Worm (Caenorhabditis elegans) whole organism, young adult: Measurements from ENCODE around the gene cdc-73.

Source experiments
- B0336.3 ChIP-seq: fragments of 200-800 bp; sonication (Bioruptor generic); IDR thresholded peaks from 2 replicates; pipeline ENCODE4 v1.3.6; 2022; ENCODE audit warnings: missing genetic modification characterization, missing compliant biosample characterization
- C17E4.6 ChIP-seq: fragments of 200-800 bp; sonication (Bioruptor generic); IDR thresholded peaks from 2 replicates; pipeline ENCODE4 v1.3.6; 2022; ENCODE audit warnings: missing genetic modification reagents, missing genetic modification characterization, missing compliant biosample characterization
- F22D6.2 ChIP-seq: sonication (generic microtip); optimal IDR thresholded peaks from 2 replicates; lab custom pipeline; 2016; ENCODE audit warnings: mild to moderate bottlenecking, missing genetic modification characterization, missing compliant biosample characterization
- F33H1.4 ChIP-seq: fragments of 200-800 bp; sonication (Bioruptor generic); IDR thresholded peaks from 2 replicates; pipeline ENCODE4 v1.3.6; 2022; ENCODE audit warnings: missing genetic modification reagents, missing genetic modification characterization, missing compliant biosample characterization
- F49E8.2 ChIP-seq: sonication (generic microtip); optimal IDR thresholded peaks from 3 replicates; lab custom pipeline; 2017; ENCODE audit warnings: missing genetic modification characterization, mild to moderate bottlenecking, missing compliant biosample characterization, antibody characterized with exemption, moderate library complexity; ENCODE audit not compliant: insufficient read depth
- T26A5.8 ChIP-seq: sonication (generic microtip); optimal IDR thresholded peaks from 2 replicates; lab custom pipeline; 2016; ENCODE audit warnings: missing genetic modification characterization, missing compliant biosample characterization
- Y95B8A.8 ChIP-seq: fragments of 200-800 bp; sonication (Bioruptor generic); IDR thresholded peaks from 2 replicates; pipeline ENCODE4 v1.3.6; 2022; ENCODE audit warnings: missing genetic modification reagents, missing genetic modification characterization, missing compliant biosample characterization
- akir-1 ChIP-seq: fragments of 200-800 bp; sonication (Bioruptor generic); optimal IDR thresholded peaks from 2 replicates; lab custom pipeline; 2018; ENCODE audit warnings: mild to moderate bottlenecking, missing genetic modification characterization, moderate library complexity, missing compliant biosample characterization
- ama-1 ChIP-seq, 3 experiments: fragments of 150-350 bp in 1 of 3; sonication (generic microtip) in 2 of 3; optimal IDR thresholded peaks; 2 replicates each; lab custom pipeline; 2014 to 2018; ENCODE audit warnings: missing biosample characterization in 2 of 3, missing genetic modification characterization in 2 of 3, missing genetic modification reagents in 2 of 3
- aptf-3 ChIP-seq: fragments of 200-800 bp; sonication (Bioruptor generic); IDR thresholded peaks from 2 replicates; pipeline ENCODE4 v1.3.6; 2022; ENCODE audit warnings: missing genetic modification characterization, missing compliant biosample characterization
- athp-1 ChIP-seq: sonication (generic microtip); optimal IDR thresholded peaks from 2 replicates; lab custom pipeline; 2017; ENCODE audit warnings: mild to moderate bottlenecking, missing genetic modification characterization, missing compliant biosample characterization
- attf-6 ChIP-seq: fragments of 200-800 bp; sonication (Bioruptor generic); IDR thresholded peaks from 2 replicates; pipeline ENCODE4 v1.3.6; 2022; ENCODE audit warnings: missing genetic modification reagents, missing genetic modification characterization, missing compliant biosample characterization
- bed-1 ChIP-seq: fragments of 200-800 bp; sonication (Bioruptor generic); IDR thresholded peaks from 2 replicates; pipeline ENCODE4 v1.3.6; 2022; ENCODE audit warnings: missing genetic modification reagents, missing genetic modification characterization, missing compliant biosample characterization
- ccch-3 ChIP-seq: fragments of 200-800 bp; sonication (Bioruptor generic); optimal IDR thresholded peaks from 2 replicates; lab custom pipeline; 2018; ENCODE audit warnings: mild to moderate bottlenecking, missing genetic modification characterization, missing compliant biosample characterization
- cebp-1 ChIP-seq, 2 experiments: fragments of 200-800 bp in 1 of 2; sonication (Bioruptor generic) in 1 of 2; sonication (generic microtip) in 1 of 2; IDR thresholded peaks in 1 of 2; optimal IDR thresholded peaks in 1 of 2; 2 replicates each; pipeline versions ENCODE4 v1.3.6 to Lab custom; 2017 to 2022; ENCODE audit warnings: missing compliant biosample characterization in 2 of 2, missing genetic modification characterization in 2 of 2, mild to moderate bottlenecking in 1 of 2, missing genetic modification reagents in 1 of 2, moderate library complexity in 1 of 2
- ceh-100 ChIP-seq: fragments of 200-800 bp; sonication (Bioruptor generic); IDR thresholded peaks from 2 replicates; pipeline ENCODE4 v1.3.6; 2022; ENCODE audit warnings: missing genetic modification reagents, missing genetic modification characterization, missing compliant biosample characterization
- ceh-40 ChIP-seq: fragments of 200-800 bp; sonication (Bioruptor generic); IDR thresholded peaks from 2 replicates; pipeline ENCODE4 v1.3.6; 2022; ENCODE audit warnings: missing genetic modification characterization, missing compliant biosample characterization
- ceh-91 ChIP-seq: fragments of 200-800 bp; sonication (Bioruptor generic); IDR thresholded peaks from 2 replicates; pipeline ENCODE4 v1.3.6; 2022; ENCODE audit warnings: missing genetic modification reagents, missing genetic modification characterization, missing compliant biosample characterization
- die-1 ChIP-seq: sonication (generic microtip); optimal IDR thresholded peaks from 2 replicates; lab custom pipeline; 2016; ENCODE audit warnings: missing genotype, mild to moderate bottlenecking, missing genetic modification characterization, missing compliant biosample characterization
- egl-44 ChIP-seq: fragments of 200-800 bp; sonication (Bioruptor generic); IDR thresholded peaks from 2 replicates; pipeline ENCODE4 v1.3.6; 2022; ENCODE audit warnings: missing genetic modification reagents, missing genetic modification characterization, missing compliant biosample characterization
- ekl-4 ChIP-seq: fragments of 200-800 bp; sonication (Bioruptor generic); IDR thresholded peaks from 2 replicates; pipeline ENCODE4 v1.3.6; 2022; ENCODE audit warnings: missing genetic modification reagents, missing genetic modification characterization, missing compliant biosample characterization
- him-1 ChIP-seq: sonication (generic microtip); optimal IDR thresholded peaks from 2 replicates; lab custom pipeline; 2016; ENCODE audit warnings: missing genotype, missing genetic modification reagents, missing genetic modification characterization, missing compliant biosample characterization
- hmg-1.2 ChIP-seq: fragments of 200-800 bp; sonication (Bioruptor generic); IDR thresholded peaks from 2 replicates; pipeline ENCODE4 v1.3.6; 2022; ENCODE audit warnings: missing genetic modification reagents, missing genetic modification characterization, missing compliant biosample characterization
- hmg-20 ChIP-seq: fragments of 200-800 bp; sonication (Bioruptor generic); IDR thresholded peaks from 2 replicates; pipeline ENCODE4 v1.3.6; 2022; ENCODE audit warnings: missing genetic modification reagents, missing genetic modification characterization, missing compliant biosample characterization
- hrde-1 ChIP-seq: sonication (generic microtip); optimal IDR thresholded peaks from 2 replicates; lab custom pipeline; 2016; ENCODE audit warnings: missing genetic modification characterization, mild to moderate bottlenecking, missing compliant biosample characterization, moderate library complexity, missing genotype, missing genetic modification reagents, borderline replicate concordance
- lag-1 ChIP-seq: fragments of 200-800 bp; sonication (Bioruptor generic); IDR thresholded peaks from 2 replicates; pipeline ENCODE4 v1.3.6; 2022; ENCODE audit warnings: missing genetic modification reagents, missing genetic modification characterization, missing compliant biosample characterization
- let-607 ChIP-seq, 2 experiments: fragments of 200-800 bp in 1 of 2; sonication (Bioruptor generic) in 1 of 2; sonication (generic microtip) in 1 of 2; optimal IDR thresholded peaks; 2 replicates each; lab custom pipeline; 2016 to 2018; ENCODE audit warnings: mild to moderate bottlenecking in 2 of 2, missing compliant biosample characterization in 2 of 2, missing genetic modification characterization in 2 of 2, moderate library complexity in 2 of 2, missing genotype in 1 of 2
- lin-40 ChIP-seq: sonication (generic microtip); optimal IDR thresholded peaks from 2 replicates; lab custom pipeline; 2016; ENCODE audit warnings: missing genetic modification characterization, mild to moderate bottlenecking, missing compliant biosample characterization, missing genotype, missing genetic modification reagents
- lin-54 ChIP-seq: fragments of 200-800 bp; sonication (Bioruptor generic); optimal IDR thresholded peaks from 2 replicates; lab custom pipeline; 2018; ENCODE audit warnings: mild to moderate bottlenecking, missing genetic modification characterization, missing compliant biosample characterization
- lsy-27 ChIP-seq: sonication (generic microtip); optimal IDR thresholded peaks from 2 replicates; lab custom pipeline; 2017; ENCODE audit warnings: missing genetic modification characterization, mild to moderate bottlenecking, missing compliant biosample characterization, antibody characterized with exemption, missing genotype, borderline replicate concordance; ENCODE audit not compliant: insufficient read depth
- madf-3 ChIP-seq: fragments of 200-800 bp; sonication (Bioruptor generic); IDR thresholded peaks from 2 replicates; pipeline ENCODE4 v1.3.6; 2022; ENCODE audit warnings: missing genetic modification reagents, missing genetic modification characterization, missing compliant biosample characterization
- madf-6 ChIP-seq: fragments of 200-800 bp; sonication (Bioruptor generic); IDR thresholded peaks from 2 replicates; pipeline ENCODE4 v1.3.6; 2022; ENCODE audit warnings: missing genetic modification reagents, missing genetic modification characterization, missing compliant biosample characterization
- mcd-1 ChIP-seq: fragments of 200-800 bp; sonication (Bioruptor generic); IDR thresholded peaks from 2 replicates; pipeline ENCODE4 v1.3.6; 2022; ENCODE audit warnings: missing genetic modification reagents, missing genetic modification characterization, missing compliant biosample characterization
- mes-4 ChIP-seq: sonication (generic microtip); optimal IDR thresholded peaks from 2 replicates; lab custom pipeline; 2016; ENCODE audit warnings: missing genotype, missing genetic modification characterization, missing compliant biosample characterization
- mxl-1 ChIP-seq: sonication (generic microtip); optimal IDR thresholded peaks from 2 replicates; lab custom pipeline; 2016; ENCODE audit warnings: missing genetic modification characterization, missing compliant biosample characterization
- nfyb-1 ChIP-seq: fragments of 200-800 bp; sonication (Bioruptor generic); IDR thresholded peaks from 2 replicates; pipeline ENCODE4 v1.3.6; 2022; ENCODE audit warnings: missing genetic modification reagents, missing genetic modification characterization, missing compliant biosample characterization
- nhr-120 ChIP-seq: fragments of 200-800 bp; sonication (Bioruptor generic); IDR thresholded peaks from 2 replicates; pipeline ENCODE4 v1.3.6; 2022; ENCODE audit warnings: missing genetic modification characterization, missing compliant biosample characterization
- nhr-90 ChIP-seq: sonication (generic microtip); optimal IDR thresholded peaks from 2 replicates; lab custom pipeline; 2016; ENCODE audit warnings: missing genotype, mild to moderate bottlenecking, missing genetic modification characterization, missing compliant biosample characterization
- pbrm-1 ChIP-seq: fragments of 200-800 bp; sonication (Bioruptor generic); IDR thresholded peaks from 2 replicates; pipeline ENCODE4 v1.3.6; 2022; ENCODE audit warnings: missing genetic modification reagents, missing genetic modification characterization, missing compliant biosample characterization
- repo-1 ChIP-seq: sonication (generic microtip); optimal IDR thresholded peaks from 2 replicates; lab custom pipeline; 2017; ENCODE audit warnings: mild to moderate bottlenecking, missing genetic modification characterization, missing compliant biosample characterization
- tbp1 ChIP-seq: fragments of 200-800 bp; sonication (Bioruptor generic); optimal IDR thresholded peaks from 2 replicates; lab custom pipeline; 2018; ENCODE audit warnings: mild to moderate bottlenecking, missing genetic modification characterization, missing compliant biosample characterization
- unc-130 ChIP-seq: sonication (generic microtip); optimal IDR thresholded peaks from 2 replicates; lab custom pipeline; 2016; ENCODE audit warnings: missing genetic modification reagents, missing genetic modification characterization, missing compliant biosample characterization
- xnd-1 ChIP-seq: sonication (generic microtip); optimal IDR thresholded peaks from 2 replicates; lab custom pipeline; 2016; ENCODE audit warnings: missing genotype, missing genetic modification reagents, missing genetic modification characterization, missing compliant biosample characterization
- zfh-2 ChIP-seq: fragments of 200-800 bp; sonication (Bioruptor generic); conservative IDR thresholded peaks from 2 replicates; pipeline ENCODE4 v1.3.6; 2022; ENCODE audit warnings: missing genetic modification reagents, missing genetic modification characterization, missing compliant biosample characterization
- ztf-18 ChIP-seq: sonication (generic microtip); optimal IDR thresholded peaks from 2 replicates; lab custom pipeline; 2016; ENCODE audit warnings: missing genotype, mild to moderate bottlenecking, missing genetic modification characterization, missing compliant biosample characterization
- ztf-3 ChIP-seq: fragments of 200-800 bp; sonication (Bioruptor generic); optimal IDR thresholded peaks from 2 replicates; lab custom pipeline; 2018; ENCODE audit warnings: mild to moderate bottlenecking, missing genetic modification characterization, missing compliant biosample characterization
- ztf-6 ChIP-seq: fragments of 200-800 bp; sonication (Bioruptor generic); IDR thresholded peaks from 2 replicates; pipeline ENCODE4 v1.3.6; 2022; ENCODE audit warnings: missing genetic modification reagents, missing genetic modification characterization, missing compliant biosample characterization

The cdc-73 gene

DNA sequence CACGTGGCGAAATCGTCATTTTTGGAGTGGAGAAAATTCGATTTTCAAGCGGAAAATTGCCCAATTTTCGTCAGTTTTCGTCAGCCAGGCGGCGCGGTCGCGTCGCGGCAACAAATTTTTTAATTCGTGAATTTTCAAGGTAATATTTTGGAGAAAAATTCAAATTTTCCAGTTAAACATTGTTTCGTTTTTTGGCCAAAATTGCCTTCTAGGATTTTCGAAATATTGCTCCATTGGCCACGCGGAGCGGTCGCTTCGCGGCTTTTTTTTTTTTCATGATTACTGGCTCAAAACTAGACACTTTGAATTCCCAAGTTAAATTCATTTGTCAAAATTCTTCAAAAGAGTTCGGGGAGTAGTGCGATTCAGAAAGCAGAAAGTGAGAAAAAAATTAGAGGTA is 5.3 kb downstream of the cdc-73 start (continued):
- no peak for TF ChIP-seq lsy-27 (tag; lab: Kevin White, UChicago)
- TF ChIP-seq tbp1 (GFP tag; lab: Kevin White, UChicago): peak; percentile 33
- TF ChIP-seq Y95B8A.8 (GFP tag; lab: Robert Waterston, UW): peak; percentile 58; the same call in 1 of the 2 replicates
- peak; percentile 46; the same call in 1 of the 2 replicates for TF ChIP-seq nfyb-1 (GFP tag; lab: Robert Waterston, UW)
- peak; percentile 77; the same call in 1 of the 2 replicates for TF ChIP-seq madf-3
- peak; percentile 56 for TF ChIP-seq pbrm-1 (GFP tag; lab: Robert Waterston, UW)
- TF ChIP-seq aptf-3 (GFP tag; lab: Robert Waterston, UW): no peak
- TF ChIP-seq mcd-1 (GFP tag; lab: Robert Waterston, UW): peak; percentile 27; the same call in 1 of the 2 replicates
- no peak for TF ChIP-seq mes-4
- TF ChIP-seq hmg-1.2 (GFP tag; lab: Robert Waterston, UW): peak; percentile 38
- peak; percentile 43 for TF ChIP-seq unc-130 (GFP tag; lab: Kevin White, UChicago)
- 0 out of 2 replicates have a peak, but pooled peaks have one; percentile 4 for TF ChIP-seq hmg-20
- no peak for TF ChIP-seq ztf-3 (GFP tag; lab: Kevin White, UChicago)
- peak; percentile 57 for TF ChIP-seq him-1 (tag; lab: Kevin White, UChicago)
- no peak for TF ChIP-seq ztf-6
- TF ChIP-seq xnd-1 (tag; lab: Kevin White, UChicago): peak; percentile 35
- TF ChIP-seq madf-6 (GFP tag; lab: Robert Waterston, UW): peak; percentile 76
- 0 out of 2 replicates have a peak, but pooled peaks have one; percentile 41 for TF ChIP-seq ceh-100 (GFP tag; lab: Robert Waterston, UW)
- TF ChIP-seq cebp-1 (GFP tag; IDR thresholded peaks at IDR 0.05; lab: Robert Waterston, UW): no peak
- TF ChIP-seq cebp-1 (tag; optimal IDR thresholded peaks at IDR 0.05; lab: Kevin White, UChicago): peak; percentile 48
- TF ChIP-seq ama-1 (optimal IDR thresholded peaks at IDR 0.05; lab: Kevin White, UChicago): no peak
- peak in 1 of 2 experiments; percentile 86 for TF ChIP-seq ama-1 (GFP tag; optimal IDR thresholded peaks at IDR 0.05; lab: Kevin White, UChicago)
- no peak for TF ChIP-seq lag-1 (GFP tag; lab: Robert Waterston, UW)
- TF ChIP-seq die-1 (tag; lab: Kevin White, UChicago): peak; percentile 33
- no peak for TF ChIP-seq ceh-91
- no peak for TF ChIP-seq akir-1
- peak; percentile 43 for TF ChIP-seq F49E8.2 (tag; lab: Kevin White, UChicago)
- TF ChIP-seq hrde-1: peak; percentile 87
- peak; percentile 21; the same call in 1 of the 2 replicates for TF ChIP-seq F33H1.4 (GFP tag; lab: Robert Waterston, UW)
- TF ChIP-seq attf-6 (GFP tag; lab: Robert Waterston, UW): peak; percentile 74
- peak; percentile 6 for TF ChIP-seq mxl-1
- TF ChIP-seq nhr-90 (tag; lab: Kevin White, UChicago): peak; percentile 30
- peak; percentile 55 for TF ChIP-seq lin-54
- peak; percentile 68; the same call in 1 of the 2 replicates for TF ChIP-seq C17E4.6 (GFP tag; lab: Robert Waterston, UW)
- peak; percentile 69 for TF ChIP-seq ekl-4 (GFP tag; lab: Robert Waterston, UW)
- peak; percentile 74 for TF ChIP-seq ztf-18 (tag; lab: Kevin White, UChicago)

DNA sequence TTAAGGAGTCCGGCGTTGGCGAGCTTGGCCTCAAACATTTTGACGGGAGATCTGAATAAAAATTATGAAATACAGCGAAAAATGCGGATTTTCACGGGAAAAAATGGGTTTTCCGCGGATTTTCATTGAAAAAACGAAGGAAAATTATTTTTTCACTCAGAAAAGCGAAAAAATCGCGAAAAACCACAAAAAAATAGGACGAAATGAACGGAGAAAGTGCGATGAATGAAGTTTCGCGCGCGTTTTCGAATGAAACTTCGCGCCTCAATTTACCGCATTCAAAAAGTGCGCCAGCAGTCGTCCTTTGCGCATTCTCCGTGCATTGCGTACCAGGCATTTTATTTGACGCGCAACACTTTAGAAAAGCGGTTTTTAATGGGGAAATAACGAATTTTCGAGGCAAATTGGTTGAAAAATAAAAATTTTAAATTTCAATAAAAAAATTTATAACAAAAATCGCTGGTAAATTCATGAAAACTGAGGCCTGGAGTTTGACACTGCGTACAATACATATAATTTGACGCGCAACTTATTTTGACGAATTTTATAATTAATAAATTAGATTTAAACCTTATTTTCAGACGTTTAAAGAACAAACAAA is 7.1 kb downstream of the cdc-73 start, which contains the start of gene pcn-1:
TSS of gene pcn-1 (minus strand) at position 51 of the 601 bp plus-strand sequence.
- peak; percentile 76 to 86 for TF ChIP-seq let-607 (tag; optimal IDR thresholded peaks at IDR 0.05; lab: Kevin White, UChicago)
- TF ChIP-seq egl-44 (GFP tag; lab: Robert Waterston, UW): 0 out of 2 replicates have a peak, but pooled peaks have one; percentile 37
- peak; percentile 80 for TF ChIP-seq F22D6.2 (tag; lab: Kevin White, UChicago)
- peak; percentile 86 for TF ChIP-seq him-1 (tag; lab: Kevin White, UChicago)
- TF ChIP-seq nhr-120 (GFP tag; lab: Robert Waterston, UW): no peak
- no peak for TF ChIP-seq T26A5.8 (tag; lab: Kevin White, UChicago)
- peak; percentile 75; the same call in 1 of the 2 replicates for TF ChIP-seq zfh-2
- no peak for TF ChIP-seq ceh-40
- no peak for TF ChIP-seq bed-1 (GFP tag; lab: Robert Waterston, UW)
- peak; percentile 99 for TF ChIP-seq B0336.3 (GFP tag; lab: Robert Waterston, UW)
- TF ChIP-seq ccch-3 (GFP tag; lab: Kevin White, UChicago): peak; percentile 26
- TF ChIP-seq lin-40: peak; percentile 98
- peak; percentile 87 for TF ChIP-seq unc-130 (GFP tag; lab: Kevin White, UChicago)
- TF ChIP-seq athp-1: peak; percentile 98
- TF ChIP-seq repo-1 (tag; lab: Kevin White, UChicago): peak; percentile 95
